Fruit fly (Drosophila melanogaster): Measurements from ENCODE around the gene VhaAC45RP.

DNA sequence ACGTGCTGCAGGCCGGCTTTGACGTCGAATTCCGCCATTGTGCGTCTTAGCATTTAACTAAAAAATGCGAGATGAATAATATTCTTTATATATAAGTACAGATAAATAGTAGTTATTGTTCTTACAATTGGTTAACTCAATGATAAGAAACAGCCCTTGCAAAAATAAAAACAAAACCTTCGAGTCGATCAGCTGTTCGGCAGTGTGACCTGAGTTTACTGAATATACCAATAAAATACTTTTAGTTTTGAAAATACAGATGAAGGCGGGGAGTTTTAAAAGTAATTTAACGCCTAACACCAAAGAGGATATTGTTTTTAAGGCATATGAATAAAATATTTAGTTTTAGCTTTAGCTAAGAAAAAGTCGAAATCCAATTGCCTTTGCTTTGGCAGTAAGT is 11.3 kb upstream of the VhaAC45RP start, which contains the start of the genes CG1983 and CG15530:
- TF ChIP-seq insv (optimal IDR thresholded peaks at IDR 0.05) (no peak), ttk (optimal IDR thresholded peaks at IDR 0.05) (no peak), psq (optimal IDR thresholded peaks at IDR 0.05) (no peak), h (optimal IDR thresholded peaks at IDR 0.05) (no peak)

All from Kc167 (cell line).